5 fruit fly cellular contexts compared by ENCODE assay signal in genomic region chr3R:30413795-30414194, dm6.
TF ChIP-seq lines count a peak whose summit lies in the region.

No protein-coding gene starts in this region.

- peak; percentile 2 for TF ChIP-seq CTCF in whole organism, embryonic (GFP tag; optimal IDR thresholded peaks at IDR 0.05; lab: Kevin White, UChicago)

TF ChIP-seq in whole organism, adult, 20 proteins besides CTCF, POLR2A, EP300 and RAD21:
- TF ChIP-seq bab1 (GFP tag; optimal IDR thresholded peaks at IDR 0.05; lab: Kevin White, UChicago) (peak; percentile 5), CG11617 (GFP tag; optimal IDR thresholded peaks at IDR 0.05; lab: Kevin White, UChicago) (no peak)
TF ChIP-seq in whole organism, adult: peak in this region for 1.

TF ChIP-seq in whole organism, embryonic, 481 proteins besides CTCF, POLR2A, EP300 and RAD21 (continues in another document):
- peak; percentile 74 for TF ChIP-seq Awh (GFP tag; IDR thresholded peaks at IDR 0.05; lab: Robert Waterston, UW)
- TF ChIP-seq CG8388 (GFP tag; optimal IDR thresholded peaks at IDR 0.05; lab: Kevin White, UChicago) = peak; percentile 56
- TF ChIP-seq jing (GFP tag; optimal IDR thresholded peaks at IDR 0.05; lab: Kevin White, UChicago) = peak; percentile 13
- TF ChIP-seq vvl (GFP tag; IDR thresholded peaks at IDR 0.05; lab: Robert Waterston, UW) = peak; percentile 83
- no peak for TF ChIP-seq her (GFP tag; optimal IDR thresholded peaks at IDR 0.05; lab: Kevin White, UChicago)
- TF ChIP-seq CG11093 (GFP tag; IDR thresholded peaks at IDR 0.05; lab: Robert Waterston, UW) = peak; percentile 20; the same call in 1 of the 3 replicates
- no peak for TF ChIP-seq Ets97D (GFP tag; optimal IDR thresholded peaks at IDR 0.05; lab: Kevin White, UChicago)
- peak; percentile 21 for TF ChIP-seq run (tag; optimal IDR thresholded peaks at IDR 0.05; lab: Kevin White, UChicago)
- TF ChIP-seq CG2889 (GFP tag; IDR thresholded peaks at IDR 0.05; lab: Robert Waterston, UW) = peak; percentile 64; the same call in 2 of the 3 replicates
- TF ChIP-seq kay (GFP tag; optimal IDR thresholded peaks at IDR 0.05; lab: Kevin White, UChicago) = no peak
- TF ChIP-seq CG10565 (GFP tag; optimal IDR thresholded peaks at IDR 0.05; lab: Kevin White, UChicago) = no peak
- TF ChIP-seq CG12155 (GFP tag; optimal IDR thresholded peaks at IDR 0.05; lab: Kevin White, UChicago) = peak; percentile 9
- no peak for TF ChIP-seq Hr3 (GFP tag; optimal IDR thresholded peaks at IDR 0.05; lab: Kevin White, UChicago)
- no peak for TF ChIP-seq Lhr (GFP tag; optimal IDR thresholded peaks at IDR 0.05; lab: Kevin White, UChicago)
- TF ChIP-seq Eip74EF (GFP tag; optimal IDR thresholded peaks at IDR 0.05; lab: Kevin White, UChicago) = peak in 1 of 2 experiments; percentile 29
- TF ChIP-seq CG13287 (GFP tag; IDR thresholded peaks at IDR 0.05; lab: Robert Waterston, UW; ENCODE audit: partially characterized antibody) = no peak
- TF ChIP-seq CG7271 (tag; optimal IDR thresholded peaks at IDR 0.05; lab: Kevin White, UChicago) = no peak
- TF ChIP-seq HmgZ (tag; optimal IDR thresholded peaks at IDR 0.05; lab: Kevin White, UChicago) = no peak
- TF ChIP-seq Camta (GFP tag; optimal IDR thresholded peaks at IDR 0.05; lab: Kevin White, UChicago) = peak; percentile 24
- TF ChIP-seq Opbp (GFP tag; IDR thresholded peaks at IDR 0.05; lab: Robert Waterston, UW; ENCODE audit: partially characterized antibody) = no peak
- TF ChIP-seq CG1602 (GFP tag; optimal IDR thresholded peaks at IDR 0.05; lab: Kevin White, UChicago) = no peak
- TF ChIP-seq CG8924 (tag; optimal IDR thresholded peaks at IDR 0.05; lab: Kevin White, UChicago) = no peak

TF ChIP-seq in whole organism, prepupa, 60 proteins besides CTCF, POLR2A, EP300 and RAD21 (continues in another document):
- TF ChIP-seq esn (GFP tag; optimal IDR thresholded peaks at IDR 0.05; lab: Kevin White, UChicago) = peak; percentile 70
- peak; percentile 49 for TF ChIP-seq Smox (GFP tag; optimal IDR thresholded peaks at IDR 0.05; lab: Kevin White, UChicago)
- TF ChIP-seq Sox102F (GFP tag; optimal IDR thresholded peaks at IDR 0.05; lab: Kevin White, UChicago) = peak; percentile 56
- TF ChIP-seq CG6854 (GFP tag; optimal IDR thresholded peaks at IDR 0.05; lab: Kevin White, UChicago) = no peak
- TF ChIP-seq CG1621 (tag; optimal IDR thresholded peaks at IDR 0.05; lab: Kevin White, UChicago) = peak; percentile 6
- TF ChIP-seq CG32006 (GFP tag; optimal IDR thresholded peaks at IDR 0.05; lab: Kevin White, UChicago) = no peak
- peak; percentile 72 for TF ChIP-seq topi (GFP tag; optimal IDR thresholded peaks at IDR 0.05; lab: Kevin White, UChicago)
- TF ChIP-seq Eip78C (GFP tag; lab: Kevin White, UChicago) = peak; percentile 78
- no peak for TF ChIP-seq dsx (GFP tag; optimal IDR thresholded peaks at IDR 0.05; lab: Kevin White, UChicago; ENCODE audit: poor library complexity, severe bottlenecking)
- peak; percentile 82 for TF ChIP-seq CG6163 (GFP tag; IDR thresholded peaks at IDR 0.05; lab: Robert Waterston, UW)
- TF ChIP-seq cyc (GFP tag; optimal IDR thresholded peaks at IDR 0.05; lab: Kevin White, UChicago) = peak; percentile 70
- peak; percentile 66 for TF ChIP-seq CG6792 (GFP tag; optimal IDR thresholded peaks at IDR 0.05; lab: Kevin White, UChicago)
- TF ChIP-seq dac (GFP tag; optimal IDR thresholded peaks at IDR 0.05; lab: Kevin White, UChicago) = no peak
- no peak for TF ChIP-seq CG16779 (tag; optimal IDR thresholded peaks at IDR 0.05; lab: Kevin White, UChicago)
- TF ChIP-seq spab (GFP tag; optimal IDR thresholded peaks at IDR 0.05; lab: Kevin White, UChicago) = peak; percentile 18
- peak; percentile 40 for TF ChIP-seq CG7368 (GFP tag; optimal IDR thresholded peaks at IDR 0.05; lab: Kevin White, UChicago)
- TF ChIP-seq CG8632 (GFP tag; optimal IDR thresholded peaks at IDR 0.05; lab: Kevin White, UChicago) = peak; percentile 30
- peak; percentile 20 for TF ChIP-seq CG8319 (GFP tag; optimal IDR thresholded peaks at IDR 0.05; lab: Kevin White, UChicago)
- peak; percentile 43 for TF ChIP-seq Sox15 (GFP tag; optimal IDR thresholded peaks at IDR 0.05; lab: Kevin White, UChicago)
- no peak for TF ChIP-seq Eip93F (GFP tag; optimal IDR thresholded peaks at IDR 0.05; lab: Kevin White, UChicago)
- TF ChIP-seq eg (GFP tag; IDR thresholded peaks at IDR 0.05; lab: Robert Waterston, UW) = peak; percentile 58
- TF ChIP-seq salr (GFP tag; optimal IDR thresholded peaks at IDR 0.05; lab: Kevin White, UChicago) = no peak
- TF ChIP-seq net (GFP tag; optimal IDR thresholded peaks at IDR 0.05; lab: Kevin White, UChicago) = no peak

TF ChIP-seq in whole organism, pupa, 21 proteins besides CTCF, POLR2A, EP300 and RAD21:
- TF ChIP-seq CG34367 (tag; optimal IDR thresholded peaks at IDR 0.05; lab: Kevin White, UChicago) (no peak), CG9948 (tag; optimal IDR thresholded peaks at IDR 0.05; lab: Kevin White, UChicago) (peak; percentile 36), Snoo (tag; optimal IDR thresholded peaks at IDR 0.05; lab: Kevin White, UChicago) (peak; percentile 48), CG15710 (tag; optimal IDR thresholded peaks at IDR 0.05; lab: Kevin White, UChicago) (peak; percentile 33), CG10348 (GFP tag; IDR thresholded peaks at IDR 0.05; lab: Robert Waterston, UW) (no peak), CG14655 (GFP tag; optimal IDR thresholded peaks at IDR 0.05; lab: Kevin White, UChicago) (peak; percentile 26), CG8159 (tag; optimal IDR thresholded peaks at IDR 0.05; lab: Kevin White, UChicago) (peak; percentile 52), CG12605 (GFP tag; IDR thresholded peaks at IDR 0.05; lab: Robert Waterston, UW) (peak; percentile 49; the same call in 1 of the 2 replicates), fd96Ca (GFP tag; IDR thresholded peaks at IDR 0.05; lab: Robert Waterston, UW) (peak; percentile 47; the same call in 2 of the 3 replicates), CG4496 (GFP tag; IDR thresholded peaks at IDR 0.05; lab: Robert Waterston, UW) (no peak; the same call in 2 of the 3 replicates), Pif1B (GFP tag; optimal IDR thresholded peaks at IDR 0.05; lab: Kevin White, UChicago) (peak; percentile 13), Pif1A (GFP tag; optimal IDR thresholded peaks at IDR 0.05; lab: Kevin White, UChicago) (peak; percentile 41)

TF ChIP-seq in whole organism, wandering third instar larva, 38 proteins besides CTCF, POLR2A, EP300 and RAD21:
- TF ChIP-seq CG32264 (GFP tag; optimal IDR thresholded peaks at IDR 0.05; lab: Kevin White, UChicago) (no peak), foxo (GFP tag; optimal IDR thresholded peaks at IDR 0.05; lab: Kevin White, UChicago) (peak in 1 of 2 experiments; percentile 70), dmrt93B (GFP tag; optimal IDR thresholded peaks at IDR 0.05; lab: Kevin White, UChicago) (peak; percentile 0), Hr83 (GFP tag; optimal IDR thresholded peaks at IDR 0.05; lab: Kevin White, UChicago; ENCODE audit: poor library complexity, severe bottlenecking) (no peak), sage (GFP tag; optimal IDR thresholded peaks at IDR 0.05; lab: Kevin White, UChicago) (no peak), h (GFP tag; optimal IDR thresholded peaks at IDR 0.05; lab: Kevin White, UChicago) (peak; percentile 56), jim (GFP tag; optimal IDR thresholded peaks at IDR 0.05; lab: Kevin White, UChicago) (no peak), fru (GFP tag; optimal IDR thresholded peaks at IDR 0.05; lab: Kevin White, UChicago) (peak; percentile 44), Hr78 (GFP tag; optimal IDR thresholded peaks at IDR 0.05; lab: Kevin White, UChicago) (no peak), Hnf4 (GFP tag; optimal IDR thresholded peaks at IDR 0.05; lab: Kevin White, UChicago) (peak; percentile 9), br (GFP tag; optimal IDR thresholded peaks at IDR 0.05; lab: Kevin White, UChicago) (peak; percentile 57), Sp1 (GFP tag; optimal IDR thresholded peaks at IDR 0.05; lab: Kevin White, UChicago) (peak; percentile 6), HLH106 (tag; optimal IDR thresholded peaks at IDR 0.05; lab: Kevin White, UChicago) (peak; percentile 27), ey (GFP tag; optimal IDR thresholded peaks at IDR 0.05; lab: Kevin White, UChicago) (peak; percentile 46), psq (GFP tag; optimal IDR thresholded peaks at IDR 0.05; lab: Kevin White, UChicago) (no peak), OdsH (GFP tag; optimal IDR thresholded peaks at IDR 0.05; lab: Kevin White, UChicago) (peak; percentile 55), Dif (GFP tag; optimal IDR thresholded peaks at IDR 0.05; lab: Kevin White, UChicago; ENCODE audit: partially characterized antibody) (no peak), brk (GFP tag; optimal IDR thresholded peaks at IDR 0.05; lab: Kevin White, UChicago) (no peak), pan (optimal IDR thresholded peaks at IDR 0.05; lab: Kevin White, UChicago) (no peak), woc (GFP tag; optimal IDR thresholded peaks at IDR 0.05; lab: Kevin White, UChicago) (peak; percentile 9), rgr (GFP tag; optimal IDR thresholded peaks at IDR 0.05; lab: Kevin White, UChicago) (peak; percentile 60)
